Worm (Caenorhabditis elegans) whole organism, mixed stage, embryonic: ENCODE data around the gene T04F3.4.

Source experiments
- blmp-1 ChIP-seq: fragments of 150-350 bp; optimal IDR thresholded peaks from 2 replicates; lab custom pipeline; 2014; ENCODE audit warnings: missing biosample characterization, missing genetic modification characterization
- unc-39 ChIP-seq: fragments of 150-350 bp; optimal IDR thresholded peaks from 2 replicates; lab custom pipeline; 2014; ENCODE audit warnings: missing biosample characterization, missing genetic modification characterization

DNA sequence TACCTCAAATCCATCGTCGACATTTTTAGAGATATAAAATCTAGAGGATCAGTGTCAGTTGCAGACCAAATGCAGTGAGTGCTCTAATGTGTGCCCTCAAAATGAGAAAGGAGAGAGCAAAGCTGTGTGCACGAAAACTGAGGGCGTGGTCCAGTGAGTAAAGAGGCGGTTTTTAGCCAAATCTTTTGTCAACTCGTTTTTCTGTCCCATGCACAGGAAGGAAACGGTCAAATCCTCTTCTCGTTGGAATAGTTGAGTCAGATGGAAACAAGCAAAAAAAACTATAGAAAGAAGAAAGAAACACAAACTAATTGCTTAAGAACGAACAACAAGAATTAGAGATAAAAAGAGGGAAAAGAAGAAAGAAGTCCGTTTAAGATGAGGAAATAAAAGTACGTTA lies 49.1 kb upstream of the T04F3.4 start, which contains the start of gene D2023.3:
- TF ChIP-seq blmp-1 (tag; lab: Kevin White, UChicago) (no peak), unc-39 (tag; lab: Kevin White, UChicago) (no peak)
